Fruit fly (Drosophila melanogaster) whole organism, embryonic: ENCODE results near the gene CG3529.

Source experiments
- CG10321 ChIP-seq: fragments of 200-800 bp; sonication (Bioruptor generic); IDR thresholded peaks from 2 replicates; pipeline ENCODE4 v1.3.6; 2022; ENCODE audit warnings: missing biosample characterization, missing genetic modification characterization
- CG10979 ChIP-seq: fragments of 200-800 bp; sonication (Bioruptor generic); optimal IDR thresholded peaks from 2 replicates; lab custom pipeline; 2018; ENCODE audit warnings: missing biosample characterization, mild to moderate bottlenecking, missing genetic modification characterization, moderate library complexity
- CG11093 ChIP-seq: fragments of 200-800 bp; sonication (Bioruptor generic); IDR thresholded peaks from 3 replicates; pipeline ENCODE4 v1.3.6; 2022; ENCODE audit warnings: missing biosample characterization, missing genetic modification characterization
- CG12769 ChIP-seq: fragments of 200-800 bp; sonication (Bioruptor generic); optimal IDR thresholded peaks from 2 replicates; lab custom pipeline; 2019; ENCODE audit warnings: missing biosample characterization, mild to moderate bottlenecking, missing genetic modification characterization, moderate library complexity
- CG12942 ChIP-seq: fragments of 200-800 bp; sonication (Bioruptor generic); optimal IDR thresholded peaks from 3 replicates; lab custom pipeline; 2016; ENCODE audit warnings: missing biosample characterization, missing genetic modification characterization
- CG14014 ChIP-seq: fragments of 200-800 bp; sonication (Bioruptor generic); IDR thresholded peaks from 2 replicates; pipeline ENCODE4 v1.3.6; 2022; ENCODE audit warnings: missing biosample characterization, missing genetic modification characterization
- CG14050 ChIP-seq: fragments of 200-800 bp; sonication (Bioruptor generic); IDR thresholded peaks from 3 replicates; pipeline ENCODE4 v1.3.6; 2022; ENCODE audit warnings: missing biosample characterization, missing genetic modification characterization
- CG14710 ChIP-seq: fragments of 200-800 bp; sonication (Bioruptor generic); optimal IDR thresholded peaks from 3 replicates; lab custom pipeline; 2019; ENCODE audit warnings: missing biosample characterization, mild to moderate bottlenecking, missing genetic modification characterization, moderate library complexity
- CG1602 ChIP-seq: fragments of 200-800 bp; sonication (Bioruptor generic); optimal IDR thresholded peaks from 3 replicates; lab custom pipeline; 2016; ENCODE audit warnings: missing biosample characterization, missing genetic modification characterization
- CG1603 ChIP-seq: fragments of 200-800 bp; sonication (Bioruptor generic); optimal IDR thresholded peaks from 2 replicates; lab custom pipeline; 2019; ENCODE audit warnings: missing biosample characterization, mild to moderate bottlenecking, missing genetic modification characterization, moderate library complexity
- CG2116 ChIP-seq: fragments of 200-800 bp; sonication (Bioruptor generic); optimal IDR thresholded peaks from 3 replicates; lab custom pipeline; 2018; ENCODE audit warnings: missing biosample characterization, mild to moderate bottlenecking, missing genetic modification characterization
- CG2120 ChIP-seq: fragments of 200-800 bp; sonication (Bioruptor generic); optimal IDR thresholded peaks from 3 replicates; lab custom pipeline; 2016; ENCODE audit warnings: missing biosample characterization, missing genetic modification characterization
- CG5180 ChIP-seq: fragments of 200-800 bp; sonication (Bioruptor generic); optimal IDR thresholded peaks from 3 replicates; lab custom pipeline; 2017; ENCODE audit warnings: missing biosample characterization, missing genetic modification characterization, mild to moderate bottlenecking, moderate library complexity, missing genetic modification reagents
- CG6813 ChIP-seq: fragments of 200-800 bp; sonication (Bioruptor generic); optimal IDR thresholded peaks from 2 replicates; lab custom pipeline; 2017; ENCODE audit warnings: missing biosample characterization, missing genetic modification characterization, mild to moderate bottlenecking, moderate library complexity, missing genetic modification reagents
- CG7839 ChIP-seq: fragments of 200-800 bp; sonication (Bioruptor generic); optimal IDR thresholded peaks from 3 replicates; lab custom pipeline; 2018; ENCODE audit warnings: missing biosample characterization, mild to moderate bottlenecking, missing genetic modification characterization, moderate library complexity
- CG9215 ChIP-seq: fragments of 200-800 bp; sonication (Bioruptor generic); IDR thresholded peaks from 2 replicates; pipeline ENCODE4 v1.3.6; 2022; ENCODE audit warnings: missing biosample characterization, missing genetic modification characterization
- Chrac-16 ChIP-seq: fragments of 200-800 bp; sonication (Bioruptor generic); optimal IDR thresholded peaks from 3 replicates; lab custom pipeline; 2016; ENCODE audit warnings: missing biosample characterization, missing genetic modification characterization
- Doc3 ChIP-seq: fragments of 200-800 bp; sonication (Bioruptor generic); IDR thresholded peaks from 3 replicates; pipeline ENCODE4 v1.3.6; 2022; ENCODE audit warnings: missing biosample characterization, missing genetic modification characterization; ENCODE audit not compliant: partially characterized antibody
- E2f1 ChIP-seq: fragments of 200-800 bp; sonication (Bioruptor generic); IDR thresholded peaks from 2 replicates; pipeline ENCODE4 v1.3.6; 2022; ENCODE audit warnings: missing biosample characterization, missing genetic modification characterization
- Hmr ChIP-seq: fragments of 200-800 bp; sonication (Bioruptor generic); optimal IDR thresholded peaks from 3 replicates; lab custom pipeline; 2017; ENCODE audit warnings: mild to moderate bottlenecking, missing biosample characterization, missing genetic modification reagents, missing genetic modification characterization
- Meics ChIP-seq: fragments of 200-800 bp; sonication (Bioruptor generic); optimal IDR thresholded peaks from 2 replicates; lab custom pipeline; 2017; ENCODE audit warnings: missing biosample characterization, mild to moderate bottlenecking, missing genetic modification characterization
- Vsx1 ChIP-seq: fragments of 200-800 bp; sonication (Bioruptor generic); optimal IDR thresholded peaks from 2 replicates; lab custom pipeline; 2017; ENCODE audit warnings: missing biosample characterization, mild to moderate bottlenecking, missing genetic modification characterization, missing genetic modification reagents
- Xrp1 ChIP-seq: fragments of 200-800 bp; sonication (Bioruptor generic); IDR thresholded peaks from 2 replicates; pipeline ENCODE4 v1.3.6; 2022; ENCODE audit warnings: missing biosample characterization, missing genetic modification characterization
- az2 ChIP-seq: fragments of 200-800 bp; sonication (Bioruptor generic); optimal IDR thresholded peaks from 3 replicates; lab custom pipeline; 2016; ENCODE audit warnings: missing biosample characterization, missing genetic modification characterization
- bbx ChIP-seq: fragments of 200-800 bp; sonication (Bioruptor generic); IDR thresholded peaks from 2 replicates; pipeline ENCODE4 v1.3.6; 2022; ENCODE audit warnings: missing biosample characterization, missing genetic modification characterization; ENCODE audit not compliant: partially characterized antibody
- cad ChIP-seq: fragments of >200 bp; optimal IDR thresholded peaks from 2 replicates; lab custom pipeline; 2017; ENCODE audit warnings: missing biosample characterization, missing genetic modification characterization
- chif ChIP-seq, 2 experiments: fragments of 200-800 bp; sonication (Bioruptor generic); optimal IDR thresholded peaks; 3 replicates each; lab custom pipeline; 2016; ENCODE audit warnings: missing biosample characterization in 2 of 2, missing genetic modification characterization in 2 of 2
- chn ChIP-seq: fragments of 200-800 bp; sonication (Bioruptor generic); optimal IDR thresholded peaks from 2 replicates; lab custom pipeline; 2016; ENCODE audit warnings: missing biosample characterization, missing genetic modification characterization
- corto ChIP-seq: fragments of 200-800 bp; sonication (Bioruptor generic); optimal IDR thresholded peaks from 2 replicates; lab custom pipeline; 2016; ENCODE audit warnings: missing biosample characterization, mild to moderate bottlenecking, missing genetic modification characterization, moderate library complexity
- cwo ChIP-seq: fragments of 200-800 bp; sonication (Bioruptor generic); optimal IDR thresholded peaks from 3 replicates; lab custom pipeline; 2017; ENCODE audit warnings: missing biosample characterization, missing genetic modification characterization, mild to moderate bottlenecking, moderate library complexity, missing genetic modification reagents
- dan ChIP-seq: fragments of 200-800 bp; sonication (Bioruptor generic); IDR thresholded peaks from 2 replicates; pipeline ENCODE4 v1.3.6; 2022; ENCODE audit warnings: missing biosample characterization, missing genetic modification characterization
- dati ChIP-seq: fragments of 200-800 bp; sonication (Bioruptor generic); IDR thresholded peaks from 2 replicates; pipeline ENCODE4 v1.3.6; 2022; ENCODE audit warnings: missing biosample characterization, missing genetic modification characterization
- disco-r ChIP-seq: fragments of 200-800 bp; sonication (Bioruptor generic); optimal IDR thresholded peaks from 2 replicates; lab custom pipeline; 2016; ENCODE audit warnings: missing biosample characterization, missing genetic modification characterization
- grau ChIP-seq: fragments of 200-800 bp; optimal IDR thresholded peaks from 3 replicates; lab custom pipeline; 2019; ENCODE audit warnings: missing biosample characterization, mild to moderate bottlenecking, missing genetic modification characterization, moderate library complexity
- hkb ChIP-seq, 2 experiments: fragments of 200-800 bp in 1 of 2; fragments of >200 bp in 1 of 2; sonication (Bioruptor generic) in 1 of 2; IDR thresholded peaks in 1 of 2; optimal IDR thresholded peaks in 1 of 2; 2 replicates each; pipeline versions ENCODE4 v1.3.6 to Lab custom; 2017 to 2022; ENCODE audit warnings: missing biosample characterization in 1 of 2, missing genetic modification characterization in 1 of 2
- inv ChIP-seq: fragments of 200-800 bp; sonication (Bioruptor generic); IDR thresholded peaks from 2 replicates; pipeline ENCODE4 v1.3.6; 2022; ENCODE audit warnings: missing biosample characterization, missing genetic modification characterization; ENCODE audit not compliant: partially characterized antibody
- kah ChIP-seq: fragments of 200-800 bp; sonication (Bioruptor generic); optimal IDR thresholded peaks from 2 replicates; lab custom pipeline; 2018; ENCODE audit warnings: missing biosample characterization, mild to moderate bottlenecking, missing genetic modification characterization
- lbe ChIP-seq: fragments of 200-800 bp; sonication (Bioruptor generic); optimal IDR thresholded peaks from 2 replicates; lab custom pipeline; 2016; ENCODE audit warnings: missing biosample characterization, mild to moderate bottlenecking, missing genetic modification characterization
- lola ChIP-seq, 3 experiments: fragments of >200 bp in 2 of 3; fragments of 200-800 bp in 1 of 3; sonication (Bioruptor generic) in 1 of 3; optimal IDR thresholded peaks; 2 replicates each; lab custom pipeline; 2017 to 2019; ENCODE audit warnings: missing biosample characterization in 3 of 3, missing genetic modification characterization in 3 of 3, mild to moderate bottlenecking in 1 of 3, moderate library complexity in 1 of 3
- luna ChIP-seq: fragments of 200-800 bp; sonication (Bioruptor generic); optimal IDR thresholded peaks from 2 replicates; lab custom pipeline; 2016; ENCODE audit warnings: missing biosample characterization, missing genetic modification characterization
- mam ChIP-seq: fragments of 200-800 bp; sonication (Bioruptor generic); optimal IDR thresholded peaks from 3 replicates; lab custom pipeline; 2016; ENCODE audit warnings: missing biosample characterization, missing genetic modification characterization
- pfk ChIP-seq: fragments of 200-800 bp; sonication (Bioruptor generic); optimal IDR thresholded peaks from 2 replicates; lab custom pipeline; 2018; ENCODE audit warnings: missing biosample characterization, mild to moderate bottlenecking, missing genetic modification characterization, moderate library complexity
- pnt ChIP-seq: fragments of 200-800 bp; sonication (Bioruptor generic); optimal IDR thresholded peaks from 3 replicates; lab custom pipeline; 2016; ENCODE audit warnings: missing biosample characterization, missing genetic modification characterization
- pum ChIP-seq: fragments of 200-800 bp; sonication (Bioruptor generic); optimal IDR thresholded peaks from 2 replicates; lab custom pipeline; 2016; ENCODE audit warnings: missing biosample characterization, missing genetic modification characterization
- sc ChIP-seq, 3 experiments: fragments of >200 bp in 2 of 3; fragments of 200-800 bp in 1 of 3; sonication (Bioruptor generic) in 1 of 3; optimal IDR thresholded peaks; 2 replicates in 2 of 3; 3 replicates in 1 of 3; lab custom pipeline; 2017; ENCODE audit warnings: mild to moderate bottlenecking in 1 of 3, missing biosample characterization in 1 of 3, missing genetic modification characterization in 1 of 3, missing genetic modification reagents in 1 of 3
- seq ChIP-seq: fragments of 200-800 bp; sonication (Bioruptor generic); IDR thresholded peaks from 2 replicates; pipeline ENCODE4 v1.3.6; 2022; ENCODE audit warnings: missing biosample characterization, missing genetic modification characterization
- sr ChIP-seq: fragments of 200-800 bp; sonication (Bioruptor generic); IDR thresholded peaks from 3 replicates; pipeline ENCODE4 v1.3.6; 2022; ENCODE audit warnings: missing biosample characterization, missing genetic modification characterization
- sug ChIP-seq: fragments of 200-800 bp; optimal IDR thresholded peaks from 2 replicates; lab custom pipeline; 2019; ENCODE audit warnings: missing biosample characterization, mild to moderate bottlenecking, missing genetic modification characterization, moderate library complexity

The CG3529 gene

dm6 chr3L:9446731-9447238 lies at the start of gene CG3529 (continued):
- TF ChIP-seq kah (GFP tag; lab: Kevin White, UChicago): peak; percentile 44
- peak; percentile 62; the same call in 2 of the 3 replicates for TF ChIP-seq sr (GFP tag; lab: Robert Waterston, UW)
- TF ChIP-seq CG7839 (tag; lab: Kevin White, UChicago): peak; percentile 8
- peak; percentile 48 for TF ChIP-seq Hmr
- TF ChIP-seq luna (GFP tag; lab: Kevin White, UChicago): no peak
- no peak for TF ChIP-seq corto (GFP tag; lab: Kevin White, UChicago)
- peak; percentile 34 for TF ChIP-seq sug (tag; lab: Kevin White, UChicago)
- no peak for TF ChIP-seq CG9215
- no peak for TF ChIP-seq chif (GFP tag; optimal IDR thresholded peaks at IDR 0.05; lab: Kevin White, UChicago)
- peak; percentile 79 for TF ChIP-seq chn (GFP tag; lab: Kevin White, UChicago)
- TF ChIP-seq CG2120 (GFP tag; lab: Kevin White, UChicago): peak; percentile 35
- TF ChIP-seq CG10321 (GFP tag; lab: Robert Waterston, UW): no peak
- peak; percentile 3 for TF ChIP-seq Chrac-16 (GFP tag; lab: Kevin White, UChicago)
- TF ChIP-seq lbe (GFP tag; lab: Kevin White, UChicago): peak; percentile 29
- no peak for TF ChIP-seq CG12942 (GFP tag; lab: Kevin White, UChicago)
- no peak for TF ChIP-seq pum
- no peak for TF ChIP-seq CG14050 (GFP tag; lab: Robert Waterston, UW)
- TF ChIP-seq cwo (GFP tag; lab: Kevin White, UChicago): no peak
- no peak; the same call in 1 of the 2 replicates for TF ChIP-seq seq (GFP tag; lab: Robert Waterston, UW)
- no peak for TF ChIP-seq Vsx1
- peak; percentile 39 for TF ChIP-seq grau (tag; lab: Kevin White, UChicago)
- peak; percentile 57 for TF ChIP-seq CG1603 (tag; lab: Kevin White, UChicago)
- peak; percentile 51 for TF ChIP-seq CG14710

DNA sequence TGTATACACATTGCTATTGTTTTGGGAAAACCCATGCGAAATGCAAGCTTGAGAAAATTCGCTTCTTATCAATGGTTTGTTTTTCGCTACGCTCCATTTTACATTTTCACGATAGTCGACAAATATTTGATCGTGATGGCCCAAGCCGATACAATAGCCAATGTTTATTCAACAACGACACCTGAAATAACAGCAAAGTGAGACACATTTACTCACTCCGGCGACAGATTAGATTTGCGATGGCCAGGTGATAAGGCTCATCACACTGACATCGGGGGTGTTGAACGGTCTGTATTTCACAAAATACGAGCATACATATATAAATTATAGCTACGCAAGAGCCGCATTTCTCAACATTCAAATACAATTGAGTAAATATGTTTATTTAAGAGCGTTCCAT lies 49.5 kb upstream of the CG3529 start:
- TF ChIP-seq Meics (GFP tag; lab: Kevin White, UChicago) (peak; percentile 90), dan (no peak), CG2116 (peak; percentile 11), CG1602 (GFP tag; lab: Kevin White, UChicago) (no peak), CG6813 (peak; percentile 90), hkb (optimal IDR thresholded peaks at IDR 0.05; lab: Kevin White, UChicago) (no peak), hkb (GFP tag; IDR thresholded peaks at IDR 0.05; lab: Robert Waterston, UW) (peak; percentile 67; the same call in 1 of the 2 replicates), Xrp1 (GFP tag; lab: Robert Waterston, UW) (peak; percentile 66), lola (GFP tag; optimal IDR thresholded peaks at IDR 0.05; lab: Kevin White, UChicago) (no peak), mam (GFP tag; lab: Kevin White, UChicago) (peak; percentile 68), Doc3 (GFP tag; lab: Robert Waterston, UW) (no peak), CG5180 (peak; percentile 69), pfk (GFP tag; lab: Kevin White, UChicago) (peak; percentile 69), inv (no peak), CG10979 (no peak), CG9215 (no peak), sc (optimal IDR thresholded peaks at IDR 0.05; lab: Kevin White, UChicago) (no peak), sc (GFP tag; optimal IDR thresholded peaks at IDR 0.05; lab: Kevin White, UChicago) (peak; percentile 28), bbx (GFP tag; lab: Robert Waterston, UW) (no peak), CG14014 (GFP tag; lab: Robert Waterston, UW) (no peak; the same call in 1 of the 2 replicates), CG12769 (tag; lab: Kevin White, UChicago) (peak; percentile 78), CG14710 (peak; percentile 51), dati (GFP tag; lab: Robert Waterston, UW) (no peak), disco-r (GFP tag; lab: Kevin White, UChicago) (no peak), seq (GFP tag; lab: Robert Waterston, UW) (peak; percentile 35; the same call in 1 of the 2 replicates), az2 (GFP tag; lab: Kevin White, UChicago) (no peak), pnt (GFP tag; lab: Kevin White, UChicago) (peak; percentile 25), E2f1 (GFP tag; lab: Robert Waterston, UW) (peak; percentile 24; the same call in 1 of the 2 replicates), cad (GFP tag; lab: Kevin White, UChicago) (no peak), CG11093 (no peak)
